Fruit fly (Drosophila melanogaster) whole organism, embryonic: ENCODE data around the gene Mlp84B.

ENCODE experiments used
- CG1024 ChIP-seq: fragments of 200-800 bp; sonication (Bioruptor generic); IDR thresholded peaks from 2 replicates; pipeline ENCODE4 v1.3.6; 2022; ENCODE audit warnings: missing biosample characterization, missing genetic modification characterization
- CG11560 ChIP-seq: fragments of 200-800 bp; sonication (Bioruptor generic); IDR thresholded peaks from 3 replicates; pipeline ENCODE4 v1.3.6; 2022; ENCODE audit warnings: missing biosample characterization, missing genetic modification characterization
- CG14710 ChIP-seq: fragments of 200-800 bp; sonication (Bioruptor generic); optimal IDR thresholded peaks from 3 replicates; lab custom pipeline; 2019; ENCODE audit warnings: missing biosample characterization, mild to moderate bottlenecking, missing genetic modification characterization, moderate library complexity
- CG15514 ChIP-seq: fragments of 200-800 bp; sonication (Bioruptor generic); optimal IDR thresholded peaks from 3 replicates; lab custom pipeline; 2017; ENCODE audit warnings: missing biosample characterization, missing genetic modification characterization, mild to moderate bottlenecking, moderate library complexity, missing genetic modification reagents
- CG17361 ChIP-seq: fragments of 200-800 bp; sonication (Bioruptor generic); IDR thresholded peaks from 3 replicates; pipeline ENCODE4 v1.3.6; 2022; ENCODE audit warnings: missing biosample characterization, missing genetic modification characterization
- CG17802 ChIP-seq: fragments of 200-800 bp; sonication (Bioruptor generic); optimal IDR thresholded peaks from 2 replicates; lab custom pipeline; 2018; ENCODE audit warnings: missing biosample characterization, mild to moderate bottlenecking, missing genetic modification characterization, moderate library complexity
- CG2120 ChIP-seq: fragments of 200-800 bp; sonication (Bioruptor generic); optimal IDR thresholded peaks from 3 replicates; lab custom pipeline; 2016; ENCODE audit warnings: missing biosample characterization, missing genetic modification characterization
- CG2678 ChIP-seq: fragments of 200-800 bp; sonication (Bioruptor generic); optimal IDR thresholded peaks from 3 replicates; lab custom pipeline; 2019; ENCODE audit warnings: missing biosample characterization, mild to moderate bottlenecking, missing genetic modification characterization, moderate library complexity
- CG2889 ChIP-seq: fragments of 200-800 bp; sonication (Bioruptor generic); IDR thresholded peaks from 3 replicates; pipeline ENCODE4 v1.3.6; 2022; ENCODE audit warnings: missing biosample characterization, missing genetic modification characterization
- CG30403 ChIP-seq: fragments of 200-800 bp; sonication (Bioruptor generic); optimal IDR thresholded peaks from 3 replicates; lab custom pipeline; 2016; ENCODE audit warnings: missing biosample characterization, missing genetic modification characterization
- CG31224 ChIP-seq: fragments of 200-800 bp; sonication (Bioruptor generic); IDR thresholded peaks from 2 replicates; pipeline ENCODE4 v1.3.6; 2022; ENCODE audit warnings: missing biosample characterization, missing genetic modification characterization
- CG4707 ChIP-seq: fragments of 200-800 bp; sonication (Bioruptor generic); optimal IDR thresholded peaks from 2 replicates; lab custom pipeline; 2018; ENCODE audit warnings: missing biosample characterization, mild to moderate bottlenecking, missing genetic modification characterization, moderate library complexity
- CG5245 ChIP-seq: fragments of 200-800 bp; sonication (Bioruptor generic); optimal IDR thresholded peaks from 3 replicates; lab custom pipeline; 2016; ENCODE audit warnings: missing biosample characterization, missing genetic modification characterization
- CG9609 ChIP-seq: fragments of 200-800 bp; sonication (Bioruptor generic); optimal IDR thresholded peaks from 3 replicates; lab custom pipeline; 2016; ENCODE audit warnings: missing biosample characterization, missing genetic modification characterization
- CHES-1-like ChIP-seq: fragments of 200-800 bp; sonication (Bioruptor generic); optimal IDR thresholded peaks from 2 replicates; lab custom pipeline; 2016; ENCODE audit warnings: missing biosample characterization, missing genetic modification characterization
- D ChIP-seq, 2 experiments: fragments of 200-800 bp in 1 of 2; fragments of >200 bp in 1 of 2; sonication (Bioruptor generic) in 1 of 2; optimal IDR thresholded peaks; 2 replicates in 1 of 2; 3 replicates in 1 of 2; lab custom pipeline; 2017; ENCODE audit warnings: mild to moderate bottlenecking in 1 of 2, missing biosample characterization in 1 of 2, missing genetic modification characterization in 1 of 2, missing genetic modification reagents in 1 of 2
- Deaf1 ChIP-seq: fragments of 200-800 bp; optimal IDR thresholded peaks from 3 replicates; lab custom pipeline; 2019; ENCODE audit warnings: missing biosample characterization, mild to moderate bottlenecking, missing genetic modification characterization, moderate library complexity
- Dip2 ChIP-seq: fragments of 200-800 bp; sonication (Bioruptor generic); IDR thresholded peaks from 2 replicates; pipeline ENCODE4 v1.3.6; 2022; ENCODE audit warnings: missing biosample characterization, missing genetic modification characterization
- Doc2 ChIP-seq: fragments of 200-800 bp; sonication (Bioruptor generic); IDR thresholded peaks from 2 replicates; pipeline ENCODE4 v1.3.6; 2022; ENCODE audit warnings: missing biosample characterization, missing genetic modification characterization
- E2f1 ChIP-seq: fragments of 200-800 bp; sonication (Bioruptor generic); IDR thresholded peaks from 2 replicates; pipeline ENCODE4 v1.3.6; 2022; ENCODE audit warnings: missing biosample characterization, missing genetic modification characterization
- GATAe ChIP-seq: fragments of 200-800 bp; sonication (Bioruptor generic); conservative IDR thresholded peaks from 2 replicates; pipeline ENCODE4 v1.3.6; 2022; ENCODE audit warnings: missing biosample characterization, missing genetic modification characterization
- HmgD ChIP-seq: fragments of 200-800 bp; sonication (Bioruptor generic); optimal IDR thresholded peaks from 3 replicates; lab custom pipeline; 2016; ENCODE audit warnings: missing biosample characterization, missing genetic modification characterization
- Mrtf ChIP-seq: fragments of 200-800 bp; sonication (Bioruptor generic); IDR thresholded peaks from 3 replicates; pipeline ENCODE4 v1.3.6; 2022; ENCODE audit warnings: missing biosample characterization, missing genetic modification characterization
- Myb ChIP-seq: fragments of 200-800 bp; sonication (Bioruptor generic); optimal IDR thresholded peaks from 2 replicates; lab custom pipeline; 2016; ENCODE audit warnings: missing biosample characterization, missing genetic modification characterization
- Oli ChIP-seq: fragments of 200-800 bp; sonication (Bioruptor generic); optimal IDR thresholded peaks from 2 replicates; lab custom pipeline; 2018; ENCODE audit warnings: missing biosample characterization, mild to moderate bottlenecking, missing genetic modification characterization, moderate library complexity
- Opbp ChIP-seq: fragments of 200-800 bp; sonication (Bioruptor generic); IDR thresholded peaks from 3 replicates; pipeline ENCODE4 v1.3.6; 2022; ENCODE audit warnings: missing biosample characterization, missing genetic modification characterization; ENCODE audit not compliant: partially characterized antibody
- Optix ChIP-seq: fragments of 200-800 bp; sonication (Bioruptor generic); IDR thresholded peaks from 3 replicates; pipeline ENCODE4 v1.3.6; 2022; ENCODE audit warnings: missing biosample characterization, missing genetic modification characterization
- Scr ChIP-seq: fragments of 200-800 bp; sonication (Bioruptor generic); IDR thresholded peaks from 2 replicates; pipeline ENCODE4 v1.3.6; 2022; ENCODE audit warnings: missing biosample characterization, missing genetic modification characterization; ENCODE audit not compliant: partially characterized antibody
- Side ChIP-seq: fragments of 200-800 bp; sonication (Bioruptor generic); optimal IDR thresholded peaks from 2 replicates; lab custom pipeline; 2016; ENCODE audit warnings: missing biosample characterization, missing genetic modification characterization
- ab ChIP-seq: fragments of 200-800 bp; sonication (Bioruptor generic); optimal IDR thresholded peaks from 2 replicates; lab custom pipeline; 2016; ENCODE audit warnings: missing biosample characterization, missing genetic modification characterization
- danr ChIP-seq: fragments of 200-800 bp; sonication (Bioruptor generic); IDR thresholded peaks from 2 replicates; pipeline ENCODE4 v1.3.6; 2022; ENCODE audit warnings: missing biosample characterization, missing genetic modification characterization
- dimm ChIP-seq: fragments of 200-800 bp; sonication (Bioruptor generic); IDR thresholded peaks from 2 replicates; pipeline ENCODE4 v1.3.6; 2022; ENCODE audit warnings: missing biosample characterization, missing genetic modification characterization
- dmrt11E ChIP-seq: fragments of 200-800 bp; sonication (Bioruptor generic); optimal IDR thresholded peaks from 3 replicates; lab custom pipeline; 2018; ENCODE audit warnings: missing biosample characterization, mild to moderate bottlenecking, missing genetic modification characterization, moderate library complexity
- eve ChIP-seq, 2 experiments: fragments of >200 bp; optimal IDR thresholded peaks; 2 replicates each; lab custom pipeline; 2017; ENCODE audit warnings: missing biosample characterization in 2 of 2, missing genetic modification characterization in 2 of 2
- fd102C ChIP-seq: fragments of 200-800 bp; sonication (Bioruptor generic); optimal IDR thresholded peaks from 2 replicates; lab custom pipeline; 2018; ENCODE audit warnings: missing biosample characterization, mild to moderate bottlenecking, missing genetic modification characterization, moderate library complexity
- grn ChIP-seq: fragments of 200-800 bp; sonication (Bioruptor generic); optimal IDR thresholded peaks from 3 replicates; lab custom pipeline; 2017; ENCODE audit warnings: missing biosample characterization, missing genetic modification characterization
- inv ChIP-seq: fragments of 200-800 bp; sonication (Bioruptor generic); IDR thresholded peaks from 2 replicates; pipeline ENCODE4 v1.3.6; 2022; ENCODE audit warnings: missing biosample characterization, missing genetic modification characterization; ENCODE audit not compliant: partially characterized antibody
- kni ChIP-seq: fragments of 200-800 bp; sonication (Bioruptor generic); optimal IDR thresholded peaks from 3 replicates; lab custom pipeline; 2017; ENCODE audit warnings: mild to moderate bottlenecking, missing biosample characterization, missing genetic modification reagents, missing genetic modification characterization
- nerfin-1 ChIP-seq: fragments of 200-800 bp; sonication (Bioruptor generic); optimal IDR thresholded peaks from 3 replicates; lab custom pipeline; 2019; ENCODE audit warnings: missing biosample characterization, mild to moderate bottlenecking, missing genetic modification characterization, moderate library complexity
- pros ChIP-seq: fragments of 200-800 bp; sonication (Bioruptor generic); optimal IDR thresholded peaks from 3 replicates; lab custom pipeline; 2019; ENCODE audit warnings: missing biosample characterization, mild to moderate bottlenecking, missing genetic modification characterization, moderate library complexity
- ranshi ChIP-seq: fragments of 200-800 bp; sonication (Bioruptor generic); IDR thresholded peaks from 2 replicates; pipeline ENCODE4 v1.3.6; 2022; ENCODE audit warnings: missing biosample characterization, missing genetic modification characterization
- sens ChIP-seq: fragments of 200-800 bp; sonication (Bioruptor generic); peaks from one replicate; lab custom pipeline; 2016; ENCODE audit warnings: missing biosample characterization, missing genetic modification characterization
- sna ChIP-seq: fragments of 200-800 bp; sonication (Bioruptor generic); IDR thresholded peaks from 2 replicates; pipeline ENCODE4 v1.3.6; 2022; ENCODE audit warnings: missing biosample characterization, missing genetic modification characterization; ENCODE audit not compliant: partially characterized antibody
- so ChIP-seq: fragments of 200-800 bp; sonication (Bioruptor generic); IDR thresholded peaks from 3 replicates; pipeline ENCODE4 v1.3.6; 2022; ENCODE audit warnings: missing biosample characterization, missing genetic modification characterization
- ssp ChIP-seq: fragments of 200-800 bp; sonication (Bioruptor generic); IDR thresholded peaks from 2 replicates; pipeline ENCODE4 v1.3.6; 2022; ENCODE audit warnings: missing biosample characterization, missing genetic modification characterization
- tna ChIP-seq: fragments of 200-800 bp; sonication (Bioruptor generic); IDR thresholded peaks from 2 replicates; pipeline ENCODE4 v1.3.6; 2022; ENCODE audit warnings: missing biosample characterization, missing genetic modification characterization; ENCODE audit not compliant: partially characterized antibody
- toy ChIP-seq: fragments of 200-800 bp; sonication (Bioruptor generic); IDR thresholded peaks from 2 replicates; pipeline ENCODE4 v1.3.6; 2022; ENCODE audit warnings: missing biosample characterization, missing genetic modification characterization
- zen ChIP-seq: fragments of 200-800 bp; sonication (Bioruptor generic); optimal IDR thresholded peaks from 3 replicates; lab custom pipeline; 2018; ENCODE audit warnings: missing biosample characterization, mild to moderate bottlenecking, missing genetic modification characterization, moderate library complexity

The Mlp84B gene

DNA sequence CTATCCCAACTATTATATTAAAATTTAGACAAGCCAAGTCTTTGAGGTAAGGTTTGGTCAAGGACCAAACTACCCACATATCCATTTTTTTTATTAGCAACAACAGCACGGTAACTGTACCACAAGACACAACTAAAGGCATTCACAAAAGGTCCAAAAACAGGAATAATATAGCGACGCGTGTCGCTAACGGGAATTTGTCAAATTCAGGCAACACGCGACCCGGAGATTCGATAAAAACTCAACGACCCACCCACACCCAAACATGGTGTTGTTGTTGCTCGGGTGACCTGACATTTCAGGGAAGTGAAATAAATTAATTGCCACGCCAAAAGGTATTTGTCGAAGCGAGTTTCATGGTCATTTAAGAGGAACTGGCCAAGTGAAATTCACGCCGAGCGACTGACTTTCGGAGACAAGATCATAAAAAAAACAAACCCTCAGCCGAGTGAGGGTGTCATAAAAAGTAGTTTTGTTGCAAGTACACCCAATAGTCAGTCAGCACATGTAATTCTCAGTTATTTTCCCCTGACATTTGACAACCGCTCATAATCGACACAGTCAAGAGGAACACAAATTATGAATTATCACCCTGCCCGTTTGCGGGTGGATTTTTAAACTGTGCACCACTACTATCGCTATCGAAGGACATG, 6.2 kb downstream of the Mlp84B start (continued):
- no peak for TF ChIP-seq GATAe (GFP tag; lab: Robert Waterston, UW)
- TF ChIP-seq D (optimal IDR thresholded peaks at IDR 0.05; lab: Kevin White, UChicago) = peak; percentile 41
- no peak for TF ChIP-seq D (GFP tag; optimal IDR thresholded peaks at IDR 0.05; lab: Kevin White, UChicago)
- TF ChIP-seq kni (GFP tag; lab: Kevin White, UChicago) = peak; percentile 5
- TF ChIP-seq nerfin-1 (tag; lab: Kevin White, UChicago) = peak; percentile 63
- no peak for TF ChIP-seq ssp (GFP tag; lab: Robert Waterston, UW)
- TF ChIP-seq grn (GFP tag; lab: Kevin White, UChicago) = no peak
- TF ChIP-seq pros (GFP tag; lab: Kevin White, UChicago) = peak; percentile 44
- no peak for TF ChIP-seq Deaf1 (tag; lab: Kevin White, UChicago)

DNA sequence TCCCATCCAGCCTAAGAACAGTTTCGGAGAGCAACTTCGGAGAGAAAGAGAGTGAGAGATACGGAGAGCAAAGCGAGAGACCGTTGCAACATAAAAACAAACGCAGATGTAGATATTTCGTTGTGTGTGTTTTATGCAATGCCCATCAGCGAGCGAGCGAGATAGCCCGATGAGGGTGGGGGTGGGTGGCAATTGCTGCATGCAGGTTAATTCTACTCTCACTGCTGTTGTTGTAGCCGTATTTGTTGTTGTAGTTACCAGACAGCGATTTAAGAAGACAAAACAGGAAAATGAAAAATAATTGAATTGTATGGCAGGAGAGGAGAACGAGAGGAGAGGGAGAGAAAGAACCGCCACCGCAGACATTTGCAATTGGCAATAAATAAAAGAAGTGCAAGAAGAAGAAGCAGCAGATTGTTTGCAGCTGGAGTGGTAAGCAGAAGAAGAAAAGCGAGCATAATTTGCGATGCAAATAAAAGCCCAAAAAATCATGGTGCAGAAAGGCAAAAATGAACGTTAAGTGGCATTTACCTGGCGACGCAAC, 7.7 kb downstream of the Mlp84B start:
- no peak for TF ChIP-seq Myb
- TF ChIP-seq sna (GFP tag; lab: Robert Waterston, UW) = peak; percentile 30; the same call in 1 of the 2 replicates
- no peak for TF ChIP-seq CG15514 (GFP tag; lab: Kevin White, UChicago)
- TF ChIP-seq eve (GFP tag; optimal IDR thresholded peaks at IDR 0.05; lab: Kevin White, UChicago) = no peak
- no peak for TF ChIP-seq CG9609 (GFP tag; lab: Kevin White, UChicago)
- TF ChIP-seq CG14710 (tag; lab: Kevin White, UChicago) = no peak
- TF ChIP-seq CG1024 (GFP tag; lab: Robert Waterston, UW) = no peak
- no peak for TF ChIP-seq CG5245 (GFP tag; lab: Kevin White, UChicago)
- peak; percentile 43 for TF ChIP-seq zen (tag; lab: Kevin White, UChicago)
- TF ChIP-seq nerfin-1 (tag; lab: Kevin White, UChicago) = peak; percentile 22
- TF ChIP-seq CG2889 (GFP tag; lab: Robert Waterston, UW) = no peak
- no peak for TF ChIP-seq inv
- no peak for TF ChIP-seq CG31224 (GFP tag; lab: Robert Waterston, UW)
- TF ChIP-seq Oli (tag; lab: Kevin White, UChicago) = no peak
- no peak for TF ChIP-seq CG17361 (GFP tag; lab: Robert Waterston, UW)
- TF ChIP-seq dimm = no peak
- TF ChIP-seq Scr (GFP tag; lab: Robert Waterston, UW) = no peak
- no peak for TF ChIP-seq Side
- TF ChIP-seq Doc2 (GFP tag; lab: Robert Waterston, UW) = no peak
- no peak for TF ChIP-seq ssp (GFP tag; lab: Robert Waterston, UW)
- no peak for TF ChIP-seq danr (GFP tag; lab: Robert Waterston, UW)
- TF ChIP-seq Opbp (GFP tag; lab: Robert Waterston, UW) = no peak
- no peak for TF ChIP-seq CG4707 (GFP tag; lab: Kevin White, UChicago)
- TF ChIP-seq CG17802 (tag; lab: Kevin White, UChicago) = no peak
- no peak for TF ChIP-seq tna (GFP tag; lab: Robert Waterston, UW)
- TF ChIP-seq Dip2 (GFP tag; lab: Robert Waterston, UW) = no peak
- no peak for TF ChIP-seq HmgD
- no peak for TF ChIP-seq E2f1 (GFP tag; lab: Robert Waterston, UW)
- no peak for TF ChIP-seq dmrt11E (tag; lab: Kevin White, UChicago)
- no peak for TF ChIP-seq CG2120 (GFP tag; lab: Kevin White, UChicago)
- no peak for TF ChIP-seq so (GFP tag; lab: Robert Waterston, UW)
- TF ChIP-seq fd102C (GFP tag; lab: Kevin White, UChicago) = no peak
- TF ChIP-seq CG11560 (tag; lab: Robert Waterston, UW) = no peak
- no peak for TF ChIP-seq toy (GFP tag; lab: Robert Waterston, UW)
- TF ChIP-seq CG2678 (tag; lab: Kevin White, UChicago) = no peak
- no peak for TF ChIP-seq CG30403 (GFP tag; lab: Kevin White, UChicago)
- no peak for TF ChIP-seq ab
- TF ChIP-seq sens (GFP tag; lab: Kevin White, UChicago) = no peak
- no peak for TF ChIP-seq Optix (GFP tag; lab: Robert Waterston, UW)
- no peak for TF ChIP-seq ranshi (GFP tag; lab: Robert Waterston, UW)
- TF ChIP-seq CHES-1-like = no peak
- no peak for TF ChIP-seq Mrtf (GFP tag; lab: Robert Waterston, UW)
